Worm (Caenorhabditis elegans) whole organism, early embryonic: ENCODE measurements around the gene acr-23.

Source experiments
- B0310.2 ChIP-seq: sonication (generic microtip); optimal IDR thresholded peaks from 2 replicates; lab custom pipeline; 2016; ENCODE audit warnings: mild to moderate bottlenecking, missing genetic modification characterization, missing compliant biosample characterization
- F13C5.2 ChIP-seq: sonication (generic microtip); optimal IDR thresholded peaks from 2 replicates; lab custom pipeline; 2017; ENCODE audit warnings: mild to moderate bottlenecking, missing genetic modification characterization, inconsistent platforms, missing compliant biosample characterization
- aly-1 ChIP-seq: sonication (generic microtip); optimal IDR thresholded peaks from 2 replicates; lab custom pipeline; 2016; ENCODE audit warnings: missing genetic modification characterization, missing compliant biosample characterization
- ama-1 ChIP-seq: fragments of 150-350 bp; optimal IDR thresholded peaks from 2 replicates; lab custom pipeline; 2014
- ceh-13 ChIP-seq: fragments of 200-800 bp; sonication (Bioruptor generic); optimal IDR thresholded peaks from 2 replicates; lab custom pipeline; 2018; ENCODE audit warnings: mild to moderate bottlenecking, missing genetic modification characterization, missing compliant biosample characterization
- ceh-36 ChIP-seq: sonication (generic microtip); optimal IDR thresholded peaks from 2 replicates; lab custom pipeline; 2016; ENCODE audit warnings: missing genetic modification characterization, inconsistent platforms, missing compliant biosample characterization
- ets-7 ChIP-seq: sonication (generic microtip); optimal IDR thresholded peaks from 2 replicates; lab custom pipeline; 2016; ENCODE audit warnings: missing genotype, missing genetic modification characterization, missing compliant biosample characterization
- flt-1 ChIP-seq: fragments of 200-800 bp; sonication (Bioruptor generic); IDR thresholded peaks from 2 replicates; pipeline ENCODE4 v1.3.6; 2022; ENCODE audit warnings: missing genetic modification characterization, missing compliant biosample characterization
- hmbx-1 ChIP-seq: sonication (generic microtip); optimal IDR thresholded peaks from 2 replicates; lab custom pipeline; 2016; ENCODE audit warnings: mild to moderate bottlenecking, missing genetic modification characterization, missing compliant biosample characterization
- hmg-4 ChIP-seq: fragments of 200-800 bp; sonication (Bioruptor generic); optimal IDR thresholded peaks from 2 replicates; lab custom pipeline; 2018; ENCODE audit warnings: mild to moderate bottlenecking, missing genetic modification characterization, missing compliant biosample characterization
- hnd-1 ChIP-seq: sonication (generic microtip); optimal IDR thresholded peaks from 2 replicates; lab custom pipeline; 2016; ENCODE audit warnings: missing genetic modification characterization, missing compliant biosample characterization
- pes-1 ChIP-seq: fragments of 200-800 bp; sonication (Bioruptor generic); IDR thresholded peaks from 2 replicates; pipeline ENCODE4 v1.3.6; 2022; ENCODE audit warnings: missing genetic modification reagents, missing genetic modification characterization, missing compliant biosample characterization
- scrt-1 ChIP-seq: fragments of 200-800 bp; sonication (Bioruptor generic); IDR thresholded peaks from 2 replicates; pipeline ENCODE4 v1.3.6; 2022; ENCODE audit warnings: missing genetic modification characterization, missing compliant biosample characterization
- sea-1 ChIP-seq: fragments of 200-800 bp; sonication (Bioruptor generic); conservative IDR thresholded peaks from 2 replicates; pipeline ENCODE4 v1.3.6; 2022; ENCODE audit warnings: missing genetic modification characterization, missing compliant biosample characterization
- tbx-11 ChIP-seq: fragments of 200-800 bp; sonication (Bioruptor generic); IDR thresholded peaks from 2 replicates; pipeline ENCODE4 v1.3.6; 2022; ENCODE audit warnings: missing genetic modification characterization, missing compliant biosample characterization
- tbx-37 ChIP-seq: fragments of 200-800 bp; sonication (Bioruptor generic); conservative IDR thresholded peaks from 2 replicates; pipeline ENCODE4 v1.3.6; 2022; ENCODE audit warnings: missing genetic modification reagents, missing genetic modification characterization, missing compliant biosample characterization
- tra-4 ChIP-seq: sonication (generic microtip); optimal IDR thresholded peaks from 2 replicates; lab custom pipeline; 2017; ENCODE audit warnings: missing genetic modification characterization, missing compliant biosample characterization

The acr-23 gene

DNA sequence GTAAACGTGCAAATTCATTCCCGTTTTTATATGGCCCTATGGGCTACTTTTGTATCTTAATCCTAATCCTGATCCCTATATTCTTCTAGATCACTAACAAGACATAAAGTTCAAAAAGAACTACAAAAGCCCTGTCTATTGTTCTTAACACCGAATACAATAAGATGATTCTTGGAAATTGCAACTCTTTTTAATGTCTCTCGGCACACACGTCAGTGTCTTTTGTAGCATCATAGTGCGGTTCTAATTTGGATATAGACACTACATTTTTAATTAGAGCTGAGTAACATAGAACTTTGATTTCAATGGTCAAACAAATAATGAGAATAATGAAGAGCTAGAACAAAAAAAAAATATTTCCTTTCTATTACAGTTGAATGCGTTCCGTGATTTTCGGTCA, 19.5 kb downstream of the acr-23 start:
- TF ChIP-seq sea-1 (GFP tag; lab: Robert Waterston, UW) (no peak), tra-4 (tag; lab: Kevin White, UChicago) (no peak), ets-7 (tag; lab: Kevin White, UChicago) (no peak), hmbx-1 (tag; lab: Kevin White, UChicago) (no peak), ama-1 (lab: Kevin White, UChicago) (no peak), tbx-37 (GFP tag; lab: Robert Waterston, UW) (no peak), F13C5.2 (tag; lab: Kevin White, UChicago) (no peak), hmg-4 (GFP tag; lab: Kevin White, UChicago) (no peak)

- TF ChIP-seq F13C5.2 (tag; lab: Kevin White, UChicago) (no peak), tbx-11 (GFP tag; lab: Robert Waterston, UW) (no peak), hmg-4 (GFP tag; lab: Kevin White, UChicago) (no peak), ceh-13 (GFP tag; lab: Kevin White, UChicago) (no peak), ceh-36 (no peak), hnd-1 (tag; lab: Kevin White, UChicago) (no peak), ets-7 (tag; lab: Kevin White, UChicago) (no peak), ama-1 (lab: Kevin White, UChicago) (no peak), hmbx-1 (tag; lab: Kevin White, UChicago) (no peak), flt-1 (GFP tag; lab: Robert Waterston, UW) (no peak)
Measured at ce11 chrV:3637086-3637485, 22.3 kb downstream of the acr-23 start, which contains the start of gene srx-41. TSS of gene srx-41 (minus strand) at chrV:3637186.

- TF ChIP-seq pes-1 (GFP tag; lab: Robert Waterston, UW) (no peak), hmg-4 (GFP tag; lab: Kevin White, UChicago) (no peak), tbx-11 (GFP tag; lab: Robert Waterston, UW) (no peak), hnd-1 (tag; lab: Kevin White, UChicago) (no peak), ets-7 (tag; lab: Kevin White, UChicago) (no peak), B0310.2 (no peak), hmbx-1 (tag; lab: Kevin White, UChicago) (no peak), aly-1 (no peak), ceh-13 (GFP tag; lab: Kevin White, UChicago) (no peak), tra-4 (tag; lab: Kevin White, UChicago) (no peak), F13C5.2 (tag; lab: Kevin White, UChicago) (no peak), sea-1 (GFP tag; lab: Robert Waterston, UW) (no peak), ama-1 (lab: Kevin White, UChicago) (no peak), scrt-1 (GFP tag; lab: Robert Waterston, UW) (no peak), flt-1 (GFP tag; lab: Robert Waterston, UW) (no peak), ceh-36 (no peak), tbx-37 (GFP tag; lab: Robert Waterston, UW) (no peak)
Measured at ce11 chrV:3634293-3635016, 24.9 kb downstream of the acr-23 start.

ce11 chrV:3633041-3633440, 26.3 kb downstream of the acr-23 start, which contains the start of gene F59B1.2:
TSS of gene F59B1.2 (plus strand) at chrV:3633341.
- TF ChIP-seq ceh-36 (no peak), hmbx-1 (tag; lab: Kevin White, UChicago) (no peak), B0310.2 (no peak), ama-1 (lab: Kevin White, UChicago) (no peak), F13C5.2 (tag; lab: Kevin White, UChicago) (no peak), ceh-13 (GFP tag; lab: Kevin White, UChicago) (no peak), aly-1 (no peak), tra-4 (tag; lab: Kevin White, UChicago) (no peak), flt-1 (GFP tag; lab: Robert Waterston, UW) (no peak), hnd-1 (tag; lab: Kevin White, UChicago) (no peak), hmg-4 (GFP tag; lab: Kevin White, UChicago) (no peak), pes-1 (GFP tag; lab: Robert Waterston, UW) (no peak)

DNA sequence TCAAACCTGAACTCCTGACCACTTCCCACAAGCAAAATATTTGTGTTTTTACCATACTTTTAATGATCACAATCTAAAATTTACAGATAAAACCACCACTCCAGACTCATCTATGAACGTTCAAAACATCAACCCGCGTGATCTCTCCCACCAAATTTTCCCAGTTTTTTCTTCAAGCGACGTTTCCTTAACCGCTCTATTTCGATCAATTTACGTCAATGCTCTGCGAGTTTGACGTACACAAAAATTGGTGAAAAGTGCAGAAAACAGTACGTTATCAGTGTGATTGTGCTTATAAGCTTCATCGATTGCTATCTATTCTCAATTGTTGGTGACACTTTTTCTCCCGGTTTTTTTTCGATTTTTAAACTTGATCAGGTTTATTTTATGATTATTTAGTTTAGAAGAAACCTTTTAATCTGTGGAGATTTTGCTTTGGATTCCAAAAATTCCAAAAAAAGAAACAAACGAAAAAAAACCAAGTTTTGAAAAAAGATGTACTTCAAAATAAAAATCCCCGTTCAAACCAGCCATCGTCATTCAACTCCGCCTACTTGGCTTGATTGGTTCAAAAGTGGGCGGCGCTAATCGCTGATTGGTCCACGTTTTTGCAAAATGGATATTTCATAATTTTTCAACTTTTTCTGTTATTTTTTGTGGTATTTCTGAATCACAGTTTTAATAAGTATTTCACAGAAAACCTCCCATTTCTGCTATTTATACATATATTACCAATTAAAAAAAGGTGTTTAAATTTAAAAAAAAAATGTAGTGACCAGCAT, 26.9 kb downstream of the acr-23 start:
- TF ChIP-seq flt-1 (GFP tag; lab: Robert Waterston, UW) (no peak), F13C5.2 (tag; lab: Kevin White, UChicago) (no peak), tbx-37 (GFP tag; lab: Robert Waterston, UW) (no peak), B0310.2 (no peak), scrt-1 (GFP tag; lab: Robert Waterston, UW) (no peak), ets-7 (tag; lab: Kevin White, UChicago) (no peak), ama-1 (lab: Kevin White, UChicago) (no peak), tra-4 (tag; lab: Kevin White, UChicago) (no peak), hmbx-1 (tag; lab: Kevin White, UChicago) (no peak), ceh-13 (GFP tag; lab: Kevin White, UChicago) (no peak), ceh-36 (no peak), aly-1 (no peak), sea-1 (GFP tag; lab: Robert Waterston, UW) (no peak), hmg-4 (GFP tag; lab: Kevin White, UChicago) (no peak), hnd-1 (tag; lab: Kevin White, UChicago) (no peak)

DNA sequence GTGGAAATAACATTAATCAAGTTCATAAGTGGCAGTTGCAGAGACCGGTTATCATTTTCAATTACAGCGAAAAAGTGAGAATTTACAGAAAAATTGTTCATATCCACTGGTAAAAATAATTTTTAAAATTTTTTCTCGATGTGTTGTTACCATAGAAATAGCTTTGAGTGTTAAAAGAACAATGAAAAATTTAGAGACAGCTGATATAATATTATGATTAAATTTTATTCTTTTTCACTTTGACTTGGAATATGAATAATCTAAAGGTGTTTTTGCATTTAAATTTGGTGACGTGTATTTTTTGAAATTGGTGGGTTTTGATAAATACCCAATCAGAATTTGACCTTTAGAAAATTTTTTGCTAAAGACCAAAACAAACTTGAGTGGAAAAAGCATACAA, 27.8 kb downstream of the acr-23 start, which contains the start of gene F59B1.6:
Gene F59B1.6 (minus strand): TSS at position 101 of the 400 bp plus-strand sequence.
- TF ChIP-seq ets-7 (tag; lab: Kevin White, UChicago) (no peak), hmbx-1 (tag; lab: Kevin White, UChicago) (no peak), aly-1 (no peak), ceh-36 (no peak), tbx-11 (GFP tag; lab: Robert Waterston, UW) (no peak)
